Fruit fly (Drosophila melanogaster) whole organism, embryonic: ENCODE measurements around the gene Zpr1.

Source experiments
- CG1024 ChIP-seq: fragments of 200-800 bp; sonication (Bioruptor generic); IDR thresholded peaks from 2 replicates; pipeline ENCODE4 v1.3.6; 2022; ENCODE audit warnings: missing biosample characterization, missing genetic modification characterization
- CG10431 ChIP-seq: fragments of 200-800 bp; sonication (Bioruptor generic); optimal IDR thresholded peaks from 3 replicates; lab custom pipeline; 2018; ENCODE audit warnings: missing biosample characterization, mild to moderate bottlenecking, missing genetic modification characterization
- CG11247 ChIP-seq: fragments of 200-800 bp; sonication (Bioruptor generic); IDR thresholded peaks from 2 replicates; pipeline ENCODE4 v1.3.6; 2022; ENCODE audit warnings: missing biosample characterization, missing genetic modification characterization
- CG11504 ChIP-seq: fragments of 200-800 bp; sonication (Bioruptor generic); optimal IDR thresholded peaks from 3 replicates; lab custom pipeline; 2019; ENCODE audit warnings: missing biosample characterization, mild to moderate bottlenecking, missing genetic modification characterization, moderate library complexity
- CG13123 ChIP-seq: fragments of 200-800 bp; sonication (Bioruptor generic); optimal IDR thresholded peaks from 2 replicates; lab custom pipeline; 2016; ENCODE audit warnings: missing biosample characterization, missing genetic modification characterization
- CG13424 ChIP-seq: fragments of 200-800 bp; sonication (Bioruptor generic); optimal IDR thresholded peaks from 2 replicates; lab custom pipeline; 2019; ENCODE audit warnings: missing biosample characterization, mild to moderate bottlenecking, missing genetic modification characterization, moderate library complexity
- CG14014 ChIP-seq: fragments of 200-800 bp; sonication (Bioruptor generic); IDR thresholded peaks from 2 replicates; pipeline ENCODE4 v1.3.6; 2022; ENCODE audit warnings: missing biosample characterization, missing genetic modification characterization
- CG14050 ChIP-seq: fragments of 200-800 bp; sonication (Bioruptor generic); IDR thresholded peaks from 3 replicates; pipeline ENCODE4 v1.3.6; 2022; ENCODE audit warnings: missing biosample characterization, missing genetic modification characterization
- CG16779 ChIP-seq: fragments of 200-800 bp; sonication (Bioruptor generic); IDR thresholded peaks from 2 replicates; pipeline ENCODE4 v1.3.6; 2022; ENCODE audit warnings: missing biosample characterization, missing genetic modification characterization
- CG17361 ChIP-seq: fragments of 200-800 bp; sonication (Bioruptor generic); IDR thresholded peaks from 3 replicates; pipeline ENCODE4 v1.3.6; 2022; ENCODE audit warnings: missing biosample characterization, missing genetic modification characterization
- CG17829 ChIP-seq: fragments of 200-800 bp; optimal IDR thresholded peaks from 2 replicates; lab custom pipeline; 2019; ENCODE audit warnings: missing biosample characterization, mild to moderate bottlenecking, missing genetic modification characterization, moderate library complexity
- CG18011 ChIP-seq: fragments of 200-800 bp; sonication (Bioruptor generic); optimal IDR thresholded peaks from 2 replicates; lab custom pipeline; 2017; ENCODE audit warnings: missing biosample characterization, missing genetic modification characterization, mild to moderate bottlenecking, moderate library complexity, missing genotype
- CG18599 ChIP-seq: fragments of 200-800 bp; sonication (Bioruptor generic); optimal IDR thresholded peaks from 3 replicates; lab custom pipeline; 2017; ENCODE audit warnings: missing biosample characterization, missing genetic modification characterization, mild to moderate bottlenecking, moderate library complexity, missing genetic modification reagents
- CG34376 ChIP-seq: fragments of 200-800 bp; sonication (Bioruptor generic); optimal IDR thresholded peaks from 2 replicates; lab custom pipeline; 2018; ENCODE audit warnings: missing biosample characterization, mild to moderate bottlenecking, missing genetic modification characterization
- CG4360 ChIP-seq: fragments of 200-800 bp; sonication (Bioruptor generic); IDR thresholded peaks from 2 replicates; pipeline ENCODE4 v1.3.6; 2022; ENCODE audit warnings: missing biosample characterization, missing genetic modification characterization
- CG6175 ChIP-seq: fragments of 200-800 bp; sonication (Bioruptor generic); IDR thresholded peaks from 3 replicates; pipeline ENCODE4 v1.3.6; 2022; ENCODE audit warnings: missing biosample characterization, missing genetic modification characterization
- CG8944 ChIP-seq: fragments of 200-800 bp; sonication (Bioruptor generic); optimal IDR thresholded peaks from 3 replicates; lab custom pipeline; 2016; ENCODE audit warnings: missing biosample characterization, missing genetic modification characterization
- D19B ChIP-seq: fragments of 200-800 bp; sonication (Bioruptor generic); optimal IDR thresholded peaks from 2 replicates; lab custom pipeline; 2017; ENCODE audit warnings: missing biosample characterization, mild to moderate bottlenecking, missing genetic modification characterization
- Dad ChIP-seq: fragments of 200-800 bp; sonication (Bioruptor generic); optimal IDR thresholded peaks from 3 replicates; lab custom pipeline; 2016; ENCODE audit warnings: missing biosample characterization, missing genetic modification characterization
- Hmr ChIP-seq: fragments of 200-800 bp; sonication (Bioruptor generic); optimal IDR thresholded peaks from 3 replicates; lab custom pipeline; 2017; ENCODE audit warnings: mild to moderate bottlenecking, missing biosample characterization, missing genetic modification reagents, missing genetic modification characterization
- Hr51 ChIP-seq, 2 experiments: fragments of 200-800 bp; sonication (Bioruptor generic); optimal IDR thresholded peaks; 2 replicates in 1 of 2; 3 replicates in 1 of 2; lab custom pipeline; 2016 to 2018; ENCODE audit warnings: missing biosample characterization in 2 of 2, missing genetic modification characterization in 2 of 2, mild to moderate bottlenecking in 1 of 2, moderate library complexity in 1 of 2
- Kr ChIP-seq: fragments of 200-800 bp; sonication (Bioruptor generic); optimal IDR thresholded peaks from 2 replicates; lab custom pipeline; 2017; ENCODE audit warnings: missing biosample characterization, mild to moderate bottlenecking, missing genetic modification characterization
- MBD-R2 ChIP-seq: fragments of 200-800 bp; sonication (Bioruptor generic); IDR thresholded peaks from 2 replicates; pipeline ENCODE4 v1.3.6; 2022; ENCODE audit warnings: missing biosample characterization, missing genetic modification characterization
- NfI ChIP-seq: fragments of 200-800 bp; sonication (Bioruptor generic); optimal IDR thresholded peaks from 3 replicates; lab custom pipeline; 2018; ENCODE audit warnings: missing biosample characterization, mild to moderate bottlenecking, missing genetic modification characterization, moderate library complexity
- Pdp1 ChIP-seq, 2 experiments: fragments of 200-800 bp; sonication (Bioruptor generic); optimal IDR thresholded peaks; 3 replicates each; lab custom pipeline; 2016; ENCODE audit warnings: missing biosample characterization in 2 of 2, missing genetic modification characterization in 2 of 2, mild to moderate bottlenecking in 1 of 2, moderate library complexity in 1 of 2
- Rfx ChIP-seq: fragments of 200-800 bp; sonication (Bioruptor generic); IDR thresholded peaks from 2 replicates; pipeline ENCODE4 v1.3.6; 2022; ENCODE audit warnings: missing biosample characterization, missing genetic modification characterization
- chif ChIP-seq, 2 experiments: fragments of 200-800 bp; sonication (Bioruptor generic); optimal IDR thresholded peaks; 3 replicates each; lab custom pipeline; 2016; ENCODE audit warnings: missing biosample characterization in 2 of 2, missing genetic modification characterization in 2 of 2
- corto ChIP-seq: fragments of 200-800 bp; sonication (Bioruptor generic); optimal IDR thresholded peaks from 2 replicates; lab custom pipeline; 2016; ENCODE audit warnings: missing biosample characterization, mild to moderate bottlenecking, missing genetic modification characterization, moderate library complexity
- cwo ChIP-seq: fragments of 200-800 bp; sonication (Bioruptor generic); optimal IDR thresholded peaks from 3 replicates; lab custom pipeline; 2017; ENCODE audit warnings: missing biosample characterization, missing genetic modification characterization, mild to moderate bottlenecking, moderate library complexity, missing genetic modification reagents
- disco-r ChIP-seq: fragments of 200-800 bp; sonication (Bioruptor generic); optimal IDR thresholded peaks from 2 replicates; lab custom pipeline; 2016; ENCODE audit warnings: missing biosample characterization, missing genetic modification characterization
- eyg ChIP-seq: fragments of 200-800 bp; sonication (Bioruptor generic); optimal IDR thresholded peaks from 3 replicates; lab custom pipeline; 2016; ENCODE audit warnings: missing biosample characterization, missing genetic modification characterization
- fd102C ChIP-seq: fragments of 200-800 bp; sonication (Bioruptor generic); optimal IDR thresholded peaks from 2 replicates; lab custom pipeline; 2018; ENCODE audit warnings: missing biosample characterization, mild to moderate bottlenecking, missing genetic modification characterization, moderate library complexity
- fd3F ChIP-seq: fragments of 200-800 bp; sonication (Bioruptor generic); optimal IDR thresholded peaks from 2 replicates; lab custom pipeline; 2018; ENCODE audit warnings: missing biosample characterization, mild to moderate bottlenecking, missing genetic modification characterization, moderate library complexity
- gcm ChIP-seq: fragments of 200-800 bp; sonication (Bioruptor generic); optimal IDR thresholded peaks from 2 replicates; lab custom pipeline; 2019; ENCODE audit warnings: missing biosample characterization, mild to moderate bottlenecking, missing genetic modification characterization, moderate library complexity
- grau ChIP-seq: fragments of 200-800 bp; optimal IDR thresholded peaks from 3 replicates; lab custom pipeline; 2019; ENCODE audit warnings: missing biosample characterization, mild to moderate bottlenecking, missing genetic modification characterization, moderate library complexity
- grn ChIP-seq: fragments of 200-800 bp; sonication (Bioruptor generic); optimal IDR thresholded peaks from 3 replicates; lab custom pipeline; 2017; ENCODE audit warnings: missing biosample characterization, missing genetic modification characterization
- h ChIP-seq: fragments of >200 bp; optimal IDR thresholded peaks from 2 replicates; lab custom pipeline; 2017
- jigr1 ChIP-seq: fragments of 200-800 bp; sonication (Bioruptor generic); IDR thresholded peaks from 3 replicates; pipeline ENCODE4 v1.3.6; 2022; ENCODE audit warnings: missing biosample characterization, missing genetic modification characterization
- lab ChIP-seq: fragments of 200-800 bp; sonication (Bioruptor generic); optimal IDR thresholded peaks from 3 replicates; lab custom pipeline; 2017; ENCODE audit warnings: missing biosample characterization, missing genetic modification characterization, mild to moderate bottlenecking, moderate library complexity, missing genetic modification reagents
- lbe ChIP-seq: fragments of 200-800 bp; sonication (Bioruptor generic); optimal IDR thresholded peaks from 2 replicates; lab custom pipeline; 2016; ENCODE audit warnings: missing biosample characterization, mild to moderate bottlenecking, missing genetic modification characterization
- lov ChIP-seq, 2 experiments: fragments of 200-800 bp in 1 of 2; fragments of >200 bp in 1 of 2; sonication (Bioruptor generic) in 1 of 2; IDR thresholded peaks in 1 of 2; optimal IDR thresholded peaks in 1 of 2; 2 replicates in 1 of 2; 3 replicates in 1 of 2; pipeline versions ENCODE4 v1.3.6 to Lab custom; 2017 to 2022; ENCODE audit warnings: missing biosample characterization in 1 of 2, missing genetic modification characterization in 1 of 2
- phol ChIP-seq: fragments of 200-800 bp; sonication (Bioruptor generic); optimal IDR thresholded peaks from 3 replicates; lab custom pipeline; 2018; ENCODE audit warnings: missing biosample characterization, mild to moderate bottlenecking, missing genetic modification characterization, moderate library complexity
- prd ChIP-seq, 3 experiments: fragments of >200 bp in 2 of 3; fragments of 200-800 bp in 1 of 3; sonication (Bioruptor generic) in 1 of 3; optimal IDR thresholded peaks in 2 of 3; IDR thresholded peaks in 1 of 3; 2 replicates in 2 of 3; 3 replicates in 1 of 3; pipeline versions ENCODE4 v1.3.6 to Lab custom; 2017 to 2022; ENCODE audit warnings: missing biosample characterization in 1 of 3, missing genetic modification characterization in 1 of 3
- sens-2 ChIP-seq: fragments of 200-800 bp; sonication (Bioruptor generic); IDR thresholded peaks from 2 replicates; pipeline ENCODE4 v1.3.6; 2022; ENCODE audit warnings: missing biosample characterization, missing genetic modification characterization
- sim ChIP-seq: fragments of 200-800 bp; sonication (Bioruptor generic); IDR thresholded peaks from 2 replicates; pipeline ENCODE4 v1.3.6; 2022; ENCODE audit warnings: missing biosample characterization, missing genetic modification characterization
- sima ChIP-seq: fragments of 200-800 bp; sonication (Bioruptor generic); optimal IDR thresholded peaks from 2 replicates; lab custom pipeline; 2016; ENCODE audit warnings: missing biosample characterization, missing genetic modification characterization
- unpg ChIP-seq: fragments of 200-800 bp; sonication (Bioruptor generic); optimal IDR thresholded peaks from 3 replicates; lab custom pipeline; 2018; ENCODE audit warnings: missing biosample characterization, mild to moderate bottlenecking, missing genetic modification characterization, moderate library complexity
- vvl ChIP-seq: fragments of 200-800 bp; sonication (Bioruptor generic); IDR thresholded peaks from 2 replicates; pipeline ENCODE4 v1.3.6; 2022; ENCODE audit warnings: missing biosample characterization, missing genetic modification characterization

Zpr1 gene

DNA sequence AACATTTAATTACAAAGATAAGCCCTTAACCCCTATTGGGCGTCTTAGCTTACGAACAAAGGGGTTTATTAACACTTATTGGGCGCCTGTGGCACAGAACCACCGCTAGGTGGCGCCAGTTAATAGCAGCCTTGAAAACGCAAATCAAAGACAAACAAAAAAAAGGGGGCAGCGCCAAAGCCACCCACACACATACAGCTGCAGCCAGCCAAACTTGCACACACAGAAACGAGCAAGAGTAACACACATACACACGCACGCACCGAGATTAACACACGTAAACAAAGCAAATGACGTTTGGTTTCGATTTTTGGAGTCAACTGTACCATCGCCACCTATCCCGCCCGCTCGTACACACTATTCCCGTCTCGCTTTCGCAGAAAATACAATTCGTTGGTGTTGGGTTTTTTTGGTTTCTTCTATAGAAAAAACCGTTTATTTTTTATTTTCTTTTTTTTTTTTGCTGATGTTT lies 9.7 kb downstream of the Zpr1 start (continued):
- peak; percentile 19 for TF ChIP-seq NfI (GFP tag; lab: Kevin White, UChicago)
- no peak for TF ChIP-seq Hmr (GFP tag; lab: Kevin White, UChicago)
- TF ChIP-seq CG13424 (tag; lab: Kevin White, UChicago) = peak; percentile 2
- peak; percentile 16 for TF ChIP-seq CG10431 (GFP tag; lab: Kevin White, UChicago)
- TF ChIP-seq CG17829 (tag; lab: Kevin White, UChicago) = peak; percentile 16
- peak; percentile 31 for TF ChIP-seq MBD-R2
- no peak for TF ChIP-seq Kr
- peak; percentile 11; the same call in 1 of the 2 replicates for TF ChIP-seq CG11247 (GFP tag; lab: Robert Waterston, UW)
- TF ChIP-seq sens-2 (GFP tag; lab: Robert Waterston, UW) = 0 out of 2 replicates have a peak, but pooled peaks have one; percentile 30
- TF ChIP-seq sim (GFP tag; lab: Robert Waterston, UW) = peak; percentile 23; the same call in 1 of the 2 replicates
- peak; percentile 33 for TF ChIP-seq CG13123 (GFP tag; lab: Kevin White, UChicago)
- TF ChIP-seq fd102C (GFP tag; lab: Kevin White, UChicago) = no peak
- TF ChIP-seq gcm (GFP tag; lab: Kevin White, UChicago) = peak; percentile 39
- no peak for TF ChIP-seq CG11504 (tag; lab: Kevin White, UChicago)
- peak; percentile 10 for TF ChIP-seq corto (GFP tag; lab: Kevin White, UChicago)
- TF ChIP-seq phol (tag; lab: Kevin White, UChicago) = peak; percentile 9
- no peak for TF ChIP-seq lab (GFP tag; lab: Kevin White, UChicago)
- TF ChIP-seq jigr1 (GFP tag; lab: Robert Waterston, UW) = no peak
- no peak for TF ChIP-seq eyg
- TF ChIP-seq Hr51 (GFP tag; optimal IDR thresholded peaks at IDR 0.05; lab: Kevin White, UChicago) = no peak
- TF ChIP-seq CG14050 = no peak
- TF ChIP-seq D19B (GFP tag; lab: Kevin White, UChicago) = no peak
- no peak for TF ChIP-seq CG8944
- TF ChIP-seq CG14014 (GFP tag; lab: Robert Waterston, UW) = peak; percentile 59; the same call in 1 of the 2 replicates
- no peak for TF ChIP-seq lov (optimal IDR thresholded peaks at IDR 0.05; lab: Kevin White, UChicago)
- TF ChIP-seq lov (GFP tag; IDR thresholded peaks at IDR 0.05; lab: Robert Waterston, UW) = 0 out of 3 replicates have a peak, but pooled peaks have one; percentile 23
- peak in 1 of 2 experiments; percentile 13 for TF ChIP-seq chif (GFP tag; optimal IDR thresholded peaks at IDR 0.05; lab: Kevin White, UChicago)
- TF ChIP-seq lbe (GFP tag; lab: Kevin White, UChicago) = peak; percentile 70
- TF ChIP-seq CG6175 (GFP tag; lab: Robert Waterston, UW) = 0 out of 3 replicates have a peak, but pooled peaks have one; percentile 38
- peak; percentile 41 for TF ChIP-seq fd3F (GFP tag; lab: Kevin White, UChicago)
- peak; percentile 22; the same call in 1 of the 2 replicates for TF ChIP-seq CG1024 (GFP tag; lab: Robert Waterston, UW)
- TF ChIP-seq grn (GFP tag; lab: Kevin White, UChicago) = no peak
- TF ChIP-seq CG16779 (GFP tag; lab: Robert Waterston, UW) = no peak
- TF ChIP-seq CG17361 (GFP tag; lab: Robert Waterston, UW) = 0 out of 3 replicates have a peak, but pooled peaks have one; percentile 18
- TF ChIP-seq prd (optimal IDR thresholded peaks at IDR 0.05; lab: Kevin White, UChicago) = no peak
- 0 out of 3 replicates have a peak, but pooled peaks have one; percentile 39 for TF ChIP-seq prd (GFP tag; IDR thresholded peaks at IDR 0.05; lab: Robert Waterston, UW)
- TF ChIP-seq h (lab: Kevin White, UChicago) = no peak
- no peak for TF ChIP-seq CG4360 (GFP tag; lab: Robert Waterston, UW)
- TF ChIP-seq CG18011 (GFP tag; lab: Kevin White, UChicago) = peak; percentile 13
- no peak for TF ChIP-seq disco-r (GFP tag; lab: Kevin White, UChicago)
- TF ChIP-seq unpg (GFP tag; lab: Kevin White, UChicago) = peak; percentile 22
- peak; percentile 39 for TF ChIP-seq cwo (GFP tag; lab: Kevin White, UChicago)
- peak; percentile 76 for TF ChIP-seq vvl
- peak in 1 of 2 experiments; percentile 47 for TF ChIP-seq Pdp1 (GFP tag; optimal IDR thresholded peaks at IDR 0.05; lab: Kevin White, UChicago)
- peak; percentile 35 for TF ChIP-seq Rfx (GFP tag; lab: Robert Waterston, UW)
- peak; percentile 6 for TF ChIP-seq Dad (GFP tag; lab: Kevin White, UChicago)
- TF ChIP-seq CG34376 = peak; percentile 59
- no peak for TF ChIP-seq sima (GFP tag; lab: Kevin White, UChicago)
- peak; percentile 44 for TF ChIP-seq grau (tag; lab: Kevin White, UChicago)
- TF ChIP-seq CG18599 (GFP tag; lab: Kevin White, UChicago) = no peak
